ENCODE assay signal across 7 worm cellular contexts in the genomic region with DNA sequence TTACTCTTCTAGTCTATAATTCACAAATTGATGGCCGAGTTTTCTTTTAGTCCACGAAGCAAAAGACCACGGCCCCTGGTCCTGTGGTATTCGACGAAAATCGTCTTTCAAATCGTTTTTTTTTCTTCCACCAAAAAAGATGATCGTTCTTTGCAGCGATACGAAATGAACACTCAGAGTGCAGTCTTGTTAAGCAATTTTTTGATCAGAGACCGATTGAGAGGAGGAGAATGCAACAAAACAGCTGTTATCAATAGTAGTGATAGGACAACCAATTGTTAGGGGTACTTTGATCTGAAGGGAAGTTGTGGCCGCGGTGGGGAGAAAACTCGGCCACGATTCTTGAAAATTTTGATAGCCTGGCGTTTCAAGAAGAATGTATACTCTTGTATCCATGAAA.
TF ChIP-seq lines count a peak whose summit lies in the region.

No protein-coding gene starts in this region.

TF ChIP-seq in whole organism, L1 larva, 84 proteins besides CTCF, POLR2A, EP300 and RAD21 (continues in another document):
- TF ChIP-seq unc-62 (GFP tag; optimal IDR thresholded peaks at IDR 0.05; lab: Kevin White, UChicago) (no peak), nhr-20 (tag; optimal IDR thresholded peaks at IDR 0.05; lab: Kevin White, UChicago) (peak; percentile 93), ceh-88 (GFP tag; IDR thresholded peaks at IDR 0.05; lab: Robert Waterston, UW) (no peak), nhr-71 (tag; optimal IDR thresholded peaks at IDR 0.05; lab: Kevin White, UChicago) (peak; percentile 86), zip-4 (GFP tag; optimal IDR thresholded peaks at IDR 0.05; lab: Kevin White, UChicago) (no peak), ztf-11 (tag; optimal IDR thresholded peaks at IDR 0.05; lab: Kevin White, UChicago) (no peak), unc-30 (tag; optimal IDR thresholded peaks at IDR 0.05; lab: Kevin White, UChicago) (no peak), elt-2 (tag; optimal IDR thresholded peaks at IDR 0.05; lab: Kevin White, UChicago) (peak; percentile 64), ama-1 (optimal IDR thresholded peaks at IDR 0.05; lab: Kevin White, UChicago) (no peak), snpc-4 (tag; optimal IDR thresholded peaks at IDR 0.05; lab: Kevin White, UChicago) (no peak), isw-1 (GFP tag; IDR thresholded peaks at IDR 0.05; lab: Robert Waterston, UW) (no peak), pag-3 (tag; optimal IDR thresholded peaks at IDR 0.05; lab: Kevin White, UChicago; ENCODE audit: borderline replicate concordance, insufficient read depth) (no peak), ceh-82 (tag; optimal IDR thresholded peaks at IDR 0.05; lab: Kevin White, UChicago) (no peak)

TF ChIP-seq in whole organism, L2 larva, 48 proteins besides CTCF, POLR2A, EP300 and RAD21:
- TF ChIP-seq sma-9 (GFP tag; optimal IDR thresholded peaks at IDR 0.05; lab: Kevin White, UChicago) = peak; percentile 95
- no peak for TF ChIP-seq sma-9 (tag; optimal IDR thresholded peaks at IDR 0.05; lab: Kevin White, UChicago)
- peak in 1 of 2 experiments; percentile 49 for TF ChIP-seq lsy-2 (tag; optimal IDR thresholded peaks at IDR 0.05; lab: Kevin White, UChicago)
- TF ChIP-seq fos-1 (tag; optimal IDR thresholded peaks at IDR 0.05; lab: Kevin White, UChicago) = peak; percentile 52
- TF ChIP-seq gmeb-1 (tag; optimal IDR thresholded peaks at IDR 0.05; lab: Kevin White, UChicago) = peak; percentile 38
- TF ChIP-seq mdl-1 (tag; optimal IDR thresholded peaks at IDR 0.05; lab: Kevin White, UChicago) = no peak
- TF ChIP-seq nhr-21 (tag; optimal IDR thresholded peaks at IDR 0.05; lab: Kevin White, UChicago) = peak; percentile 60
- peak; percentile 76 for TF ChIP-seq nhr-129 (tag; optimal IDR thresholded peaks at IDR 0.05; lab: Kevin White, UChicago)
- peak; percentile 41 for TF ChIP-seq C34F6.9 (tag; optimal IDR thresholded peaks at IDR 0.05; lab: Kevin White, UChicago)
- TF ChIP-seq F13H6.1 (tag; optimal IDR thresholded peaks at IDR 0.05; lab: Kevin White, UChicago) = peak; percentile 68
- TF ChIP-seq nhr-237 (tag; optimal IDR thresholded peaks at IDR 0.05; lab: Kevin White, UChicago) = no peak
- TF ChIP-seq lin-39 (tag; optimal IDR thresholded peaks at IDR 0.05; lab: Kevin White, UChicago) = no peak
- TF ChIP-seq nhr-77 (tag; optimal IDR thresholded peaks at IDR 0.05; lab: Kevin White, UChicago) = no peak

TF ChIP-seq in whole organism, L3 larva, 47 proteins besides CTCF, POLR2A, EP300 and RAD21 (continues in another document):
- peak; percentile 71 for TF ChIP-seq elt-2 (tag; optimal IDR thresholded peaks at IDR 0.05; lab: Kevin White, UChicago)
- no peak for TF ChIP-seq hmg-11 (tag; optimal IDR thresholded peaks at IDR 0.05; lab: Kevin White, UChicago)
- peak; percentile 30 for TF ChIP-seq nfya-1 (tag; optimal IDR thresholded peaks at IDR 0.05; lab: Kevin White, UChicago; ENCODE audit: insufficient read depth)
- no peak for TF ChIP-seq ceh-9 (tag; optimal IDR thresholded peaks at IDR 0.05; lab: Kevin White, UChicago)
- TF ChIP-seq pha-4 (tag; optimal IDR thresholded peaks at IDR 0.05; lab: Kevin White, UChicago) = peak; percentile 66
- TF ChIP-seq nhr-25 (tag; optimal IDR thresholded peaks at IDR 0.05; lab: Kevin White, UChicago) = no peak
- TF ChIP-seq ceh-82 (tag; optimal IDR thresholded peaks at IDR 0.05; lab: Kevin White, UChicago) = no peak
- peak; percentile 84 for TF ChIP-seq pqm-1 (tag; optimal IDR thresholded peaks at IDR 0.05; lab: Kevin White, UChicago)
- TF ChIP-seq nhr-43 (tag; optimal IDR thresholded peaks at IDR 0.05; lab: Kevin White, UChicago; ENCODE audit: poor library complexity, severe bottlenecking) = peak; percentile 71
- no peak for TF ChIP-seq ztf-11 (tag; optimal IDR thresholded peaks at IDR 0.05; lab: Kevin White, UChicago)
- no peak for TF ChIP-seq fos-1 (tag; optimal IDR thresholded peaks at IDR 0.05; lab: Kevin White, UChicago)
- TF ChIP-seq jun-1 (tag; optimal IDR thresholded peaks at IDR 0.05; lab: Kevin White, UChicago) = peak; percentile 60
- no peak for TF ChIP-seq unc-62 (GFP tag; optimal IDR thresholded peaks at IDR 0.05; lab: Kevin White, UChicago)

TF ChIP-seq in whole organism, L4 larva, 104 proteins besides CTCF, POLR2A, EP300 and RAD21 (continues in another document):
- TF ChIP-seq mxl-3 (GFP tag; optimal IDR thresholded peaks at IDR 0.05; lab: Kevin White, UChicago) (peak; percentile 15), skn-1 (tag; optimal IDR thresholded peaks at IDR 0.05; lab: Kevin White, UChicago) (no peak), lin-1 (GFP tag; IDR thresholded peaks at IDR 0.05; lab: Robert Waterston, UW) (no peak), spr-1 (tag; optimal IDR thresholded peaks at IDR 0.05; lab: Kevin White, UChicago) (no peak), egl-43 (GFP tag; IDR thresholded peaks at IDR 0.05; lab: Robert Waterston, UW) (no peak), hlh-11 (tag; optimal IDR thresholded peaks at IDR 0.05; lab: Kevin White, UChicago) (peak; percentile 76), nhr-11 (tag; optimal IDR thresholded peaks at IDR 0.05; lab: Kevin White, UChicago) (peak; percentile 40), arid-1 (GFP tag; conservative IDR thresholded peaks at IDR 0.05; lab: Robert Waterston, UW) (no peak), lin-13 (GFP tag; optimal IDR thresholded peaks at IDR 0.05; lab: Kevin White, UChicago) (no peak), aha-1 (tag; lab: Kevin White, UChicago) (peak; percentile 25), Y48G9A.11 (GFP tag; IDR thresholded peaks at IDR 0.05; lab: Robert Waterston, UW) (no peak), nhr-76 (tag; optimal IDR thresholded peaks at IDR 0.05; lab: Kevin White, UChicago) (no peak), ZK337.2 (GFP tag; IDR thresholded peaks at IDR 0.05; lab: Robert Waterston, UW) (no peak), nhr-6 (tag; optimal IDR thresholded peaks at IDR 0.05; lab: Kevin White, UChicago) (no peak)

TF ChIP-seq in whole organism, late embryonic, 69 proteins besides CTCF, POLR2A, EP300 and RAD21:
- TF ChIP-seq pha-4 (tag; optimal IDR thresholded peaks at IDR 0.05; lab: Kevin White, UChicago) (no peak), ceh-18 (tag; optimal IDR thresholded peaks at IDR 0.05; lab: Kevin White, UChicago) (no peak), sox-2 (GFP tag; IDR thresholded peaks at IDR 0.05; lab: Robert Waterston, UW) (no peak), elt-2 (tag; optimal IDR thresholded peaks at IDR 0.05; lab: Kevin White, UChicago) (peak; percentile 40), ceh-19 (GFP tag; optimal IDR thresholded peaks at IDR 0.05; lab: Kevin White, UChicago) (no peak)

TF ChIP-seq in whole organism, mixed stage, embryonic, 35 proteins besides CTCF, POLR2A, EP300 and RAD21:
- TF ChIP-seq nhr-28 (tag; optimal IDR thresholded peaks at IDR 0.05; lab: Kevin White, UChicago) (no peak), snpc-4 (tag; optimal IDR thresholded peaks at IDR 0.05; lab: Kevin White, UChicago) (no peak), ceh-43 (GFP tag; optimal IDR thresholded peaks at IDR 0.05; lab: Kevin White, UChicago) (no peak), unc-120 (tag; optimal IDR thresholded peaks at IDR 0.05; lab: Kevin White, UChicago; ENCODE audit: poor library complexity, severe bottlenecking) (no peak), cnd-1 (tag; optimal IDR thresholded peaks at IDR 0.05; lab: Kevin White, UChicago) (no peak), pha-4 (tag; optimal IDR thresholded peaks at IDR 0.05; lab: Kevin White, UChicago) (no peak), zip-8 (tag; optimal IDR thresholded peaks at IDR 0.05; lab: Kevin White, UChicago) (no peak), hlh-1 (tag; optimal IDR thresholded peaks at IDR 0.05; lab: Kevin White, UChicago) (peak; percentile 54), ces-1 (GFP tag; optimal IDR thresholded peaks at IDR 0.05; lab: Kevin White, UChicago) (no peak)

TF ChIP-seq in whole organism, young adult, 124 proteins besides CTCF, POLR2A, EP300 and RAD21 (continues in another document):
- no peak for TF ChIP-seq nfya-2 (GFP tag; IDR thresholded peaks at IDR 0.05; lab: Robert Waterston, UW)
- no peak for TF ChIP-seq F22D6.2 (tag; optimal IDR thresholded peaks at IDR 0.05; lab: Kevin White, UChicago)
- TF ChIP-seq let-607 (tag; optimal IDR thresholded peaks at IDR 0.05; lab: Kevin White, UChicago) = no peak
- TF ChIP-seq hmg-1.2 (GFP tag; IDR thresholded peaks at IDR 0.05; lab: Robert Waterston, UW) = no peak
- TF ChIP-seq madf-8 (GFP tag; conservative IDR thresholded peaks at IDR 0.05; lab: Robert Waterston, UW) = no peak
- no peak for TF ChIP-seq F52B5.7 (tag; optimal IDR thresholded peaks at IDR 0.05; lab: Kevin White, UChicago)
- 0 out of 2 replicates have a peak, but pooled peaks have one; percentile 24 for TF ChIP-seq C06A6.2 (GFP tag; conservative IDR thresholded peaks at IDR 0.05; lab: Robert Waterston, UW)
- no peak for TF ChIP-seq Y53F4B.3 (GFP tag; IDR thresholded peaks at IDR 0.05; lab: Robert Waterston, UW)
- TF ChIP-seq dpff-1 (tag; optimal IDR thresholded peaks at IDR 0.05; lab: Kevin White, UChicago) = no peak
- no peak for TF ChIP-seq nfyb-1 (GFP tag; IDR thresholded peaks at IDR 0.05; lab: Robert Waterston, UW)
- peak; percentile 69 for TF ChIP-seq ztf-26 (tag; optimal IDR thresholded peaks at IDR 0.05; lab: Kevin White, UChicago)
- TF ChIP-seq die-1 (tag; optimal IDR thresholded peaks at IDR 0.05; lab: Kevin White, UChicago) = no peak
- TF ChIP-seq F49E8.2 (tag; optimal IDR thresholded peaks at IDR 0.05; lab: Kevin White, UChicago; ENCODE audit: insufficient read depth) = no peak
- TF ChIP-seq egl-18 (GFP tag; IDR thresholded peaks at IDR 0.05; lab: Robert Waterston, UW) = no peak
- TF ChIP-seq hlh-12 (tag; optimal IDR thresholded peaks at IDR 0.05; lab: Kevin White, UChicago) = no peak
- TF ChIP-seq dox-1 (GFP tag; IDR thresholded peaks at IDR 0.05; lab: Robert Waterston, UW) = no peak
- TF ChIP-seq lin-54 (GFP tag; optimal IDR thresholded peaks at IDR 0.05; lab: Kevin White, UChicago) = peak; percentile 11
- TF ChIP-seq tbp1 (GFP tag; optimal IDR thresholded peaks at IDR 0.05; lab: Kevin White, UChicago) = peak; percentile 22
- TF ChIP-seq lin-26 (GFP tag; IDR thresholded peaks at IDR 0.05; lab: Robert Waterston, UW) = no peak
- TF ChIP-seq ceh-40 (GFP tag; IDR thresholded peaks at IDR 0.05; lab: Robert Waterston, UW) = no peak
- no peak for TF ChIP-seq akir-1 (GFP tag; optimal IDR thresholded peaks at IDR 0.05; lab: Kevin White, UChicago)
- no peak for TF ChIP-seq K12H6.12 (tag; optimal IDR thresholded peaks at IDR 0.05; lab: Kevin White, UChicago)
- TF ChIP-seq lin-40 (tag; optimal IDR thresholded peaks at IDR 0.05; lab: Kevin White, UChicago) = peak; percentile 4
- TF ChIP-seq nhr-120 (GFP tag; IDR thresholded peaks at IDR 0.05; lab: Robert Waterston, UW) = no peak
- TF ChIP-seq ztf-25 (GFP tag; IDR thresholded peaks at IDR 0.05; lab: Robert Waterston, UW) = no peak
- TF ChIP-seq nhr-90 (tag; optimal IDR thresholded peaks at IDR 0.05; lab: Kevin White, UChicago) = no peak
- TF ChIP-seq lag-1 (GFP tag; IDR thresholded peaks at IDR 0.05; lab: Robert Waterston, UW) = no peak
- no peak for TF ChIP-seq rpc-1 (optimal IDR thresholded peaks at IDR 0.05; lab: Kevin White, UChicago)
- TF ChIP-seq rpc-1 (tag; optimal IDR thresholded peaks at IDR 0.05; lab: Kevin White, UChicago) = no peak
- no peak for TF ChIP-seq ceh-100 (GFP tag; IDR thresholded peaks at IDR 0.05; lab: Robert Waterston, UW)
- no peak for TF ChIP-seq F57C9.4 (tag; optimal IDR thresholded peaks at IDR 0.05; lab: Kevin White, UChicago)
